Fruit fly (Drosophila melanogaster): ENCODE data around the gene MED19.

DNA sequence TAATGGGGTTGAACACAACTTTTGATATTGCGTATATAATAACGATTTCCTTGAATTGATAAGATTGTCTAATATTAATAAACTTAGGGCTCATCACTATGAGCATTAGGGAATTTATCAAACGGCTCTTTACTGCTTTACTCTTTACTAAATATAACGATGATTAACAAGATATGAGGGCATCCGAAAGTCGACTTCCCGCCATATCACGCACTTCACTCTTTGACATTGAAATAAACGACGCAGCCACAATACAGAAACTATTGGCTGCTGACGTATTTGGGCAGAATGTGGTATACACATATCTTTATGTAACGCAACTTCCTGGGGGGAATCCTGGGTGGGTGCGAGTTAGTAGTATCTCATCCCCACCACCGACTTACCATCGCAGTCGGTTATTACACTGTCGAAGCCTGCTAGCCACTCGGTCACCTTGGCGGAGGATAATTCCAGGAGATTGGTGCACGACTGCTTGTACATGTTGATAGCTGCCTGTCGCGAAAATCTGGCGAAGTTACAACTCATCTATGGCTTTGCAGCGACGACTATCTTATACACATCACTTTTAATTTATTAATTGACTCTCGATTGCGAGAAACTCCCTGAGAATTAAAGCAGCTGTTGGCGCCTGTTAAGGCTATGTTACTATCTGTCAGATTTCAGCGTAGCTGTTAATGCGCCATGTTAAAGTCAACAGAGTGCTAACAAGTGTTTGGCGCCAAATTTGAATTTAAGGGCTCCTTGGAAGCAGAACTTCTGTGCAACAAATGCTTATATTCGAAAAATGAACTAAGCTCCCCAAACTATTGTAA is 3.2 kb downstream of the MED19 start, which contains the start of gene CG5567:
- TF ChIP-seq pan (optimal IDR thresholded peaks at IDR 0.05) (no peak), Dll (optimal IDR thresholded peaks at IDR 0.05) (no peak), usp (GFP tag; optimal IDR thresholded peaks at IDR 0.05) (no peak), psq (optimal IDR thresholded peaks at IDR 0.05) (no peak), CG8478 (optimal IDR thresholded peaks at IDR 0.05) (no peak)

Data from whole organism.